Worm (Caenorhabditis elegans) whole organism, L3 larva: ENCODE data around the gene lec-4.

ENCODE experiments used
- egl-27 ChIP-seq: sonication (generic microtip); optimal IDR thresholded peaks from 4 replicates; lab custom pipeline; 2017; ENCODE audit warnings: missing biosample characterization, missing genetic modification reagents, missing genetic modification characterization
- elt-1 ChIP-seq: fragments of 150-350 bp; optimal IDR thresholded peaks from 2 replicates; lab custom pipeline; 2014; ENCODE audit warnings: missing biosample characterization, missing genetic modification characterization
- fkh-2 ChIP-seq: fragments of 150-350 bp; optimal IDR thresholded peaks from 2 replicates; lab custom pipeline; 2014; ENCODE audit warnings: missing biosample characterization, missing genetic modification reagents, missing genetic modification characterization
- fos-1 ChIP-seq: fragments of 150-350 bp; optimal IDR thresholded peaks from 2 replicates; lab custom pipeline; 2014; ENCODE audit warnings: missing biosample characterization, missing genetic modification characterization
- nhr-11 ChIP-seq: fragments of 150-350 bp; optimal IDR thresholded peaks from 2 replicates; lab custom pipeline; 2014; ENCODE audit warnings: missing biosample characterization, missing genetic modification characterization
- nhr-237 ChIP-seq: fragments of 150-350 bp; optimal IDR thresholded peaks from 2 replicates; lab custom pipeline; 2014; ENCODE audit warnings: missing biosample characterization, missing genetic modification characterization
- nhr-67 ChIP-seq: fragments of 150-350 bp; optimal IDR thresholded peaks from 2 replicates; lab custom pipeline; 2014; ENCODE audit warnings: missing biosample characterization, missing genetic modification characterization
- ztf-4 ChIP-seq: fragments of 150-350 bp; optimal IDR thresholded peaks from 2 replicates; lab custom pipeline; 2014; ENCODE audit warnings: missing biosample characterization, missing genetic modification characterization

DNA sequence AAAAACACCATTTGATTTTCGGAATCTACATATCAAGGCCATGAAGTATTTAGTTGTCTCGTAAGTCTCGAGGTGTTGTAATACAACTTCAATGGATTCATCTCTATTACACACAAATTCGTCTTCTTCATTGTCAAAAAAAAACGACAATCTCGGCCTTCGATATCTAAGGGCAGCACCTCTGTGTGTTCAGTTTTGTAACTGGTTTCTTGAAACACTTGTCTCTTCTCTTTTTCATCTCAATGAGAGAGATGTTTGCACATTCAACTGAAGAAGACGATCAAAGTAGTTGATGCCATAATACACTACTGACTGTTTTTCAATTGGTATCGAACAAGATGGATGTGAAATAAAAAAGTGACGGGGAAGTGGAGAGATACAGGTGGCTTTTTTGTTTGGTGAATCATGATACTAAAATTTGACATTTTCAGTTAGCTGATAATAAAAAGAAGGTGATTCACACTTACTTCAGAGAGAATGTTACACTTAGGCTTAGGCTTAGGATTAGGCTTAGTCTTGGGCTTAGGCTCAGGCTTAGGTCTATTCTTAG, 38.3 kb upstream of the lec-4 start:
- no peak for TF ChIP-seq fos-1
- no peak for TF ChIP-seq egl-27 (tag; lab: Kevin White, UChicago)
- TF ChIP-seq nhr-237 (tag; lab: Kevin White, UChicago), result no peak
- no peak for TF ChIP-seq nhr-11
- no peak for TF ChIP-seq ztf-4
- no peak for TF ChIP-seq fkh-2
- TF ChIP-seq elt-1 (tag; lab: Kevin White, UChicago), result no peak
- TF ChIP-seq nhr-67, result no peak
